Fruit fly (Drosophila melanogaster) whole organism: ENCODE data around the gene CG15365.

ENCODE experiments used
- CG8478 ChIP-seq: fragments of >200 bp; optimal IDR thresholded peaks from 2 replicates; lab custom pipeline; 2018; ENCODE audit warnings: inconsistent platforms
- Dll ChIP-seq: fragments of >200 bp; optimal IDR thresholded peaks from 2 replicates; lab custom pipeline; 2017
- EcR ChIP-seq, 2 experiments: fragments of >200 bp; optimal IDR thresholded peaks; 2 replicates each; lab custom pipeline; 2017; ENCODE audit warnings: missing biosample characterization in 2 of 2, missing genetic modification characterization in 2 of 2, missing genetic modification reagents in 2 of 2
- pan ChIP-seq: fragments of >200 bp; optimal IDR thresholded peaks from 2 replicates; lab custom pipeline; 2017
- psq ChIP-seq: fragments of >200 bp; optimal IDR thresholded peaks from 2 replicates; lab custom pipeline; 2017

DNA sequence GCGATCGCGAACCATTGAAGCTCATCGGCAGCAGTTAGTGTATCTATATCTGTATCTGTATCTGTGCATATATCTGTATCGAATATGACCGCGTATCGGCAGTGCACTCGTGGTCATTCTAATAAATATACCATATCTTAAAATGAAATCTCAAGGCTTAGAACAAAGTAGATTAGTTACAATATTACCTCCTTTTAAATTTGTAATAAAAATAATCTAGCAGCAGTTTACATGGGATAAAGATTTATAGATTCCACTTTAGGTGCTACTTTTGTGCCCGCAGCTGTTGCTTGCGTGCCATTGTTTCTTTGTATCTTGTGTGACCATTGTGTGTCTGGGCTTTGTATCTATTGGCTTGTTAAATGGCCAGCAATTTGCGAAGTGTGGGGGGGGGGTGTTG is 7.7 kb downstream of the CG15365 start:
- TF ChIP-seq psq (lab: Kevin White, UChicago): no peak
- TF ChIP-seq CG8478 (lab: Kevin White, UChicago): no peak
- TF ChIP-seq pan: no peak
- no peak for TF ChIP-seq Dll
- no peak for TF ChIP-seq EcR (GFP tag; optimal IDR thresholded peaks at IDR 0.05; lab: Kevin White, UChicago)
